Worm (Caenorhabditis elegans) whole organism, L4 larva: ENCODE data around the gene cwp-1.

Source experiments
- F26F4.8 ChIP-seq: fragments of 200-800 bp; sonication (Bioruptor generic); conservative IDR thresholded peaks from 2 replicates; pipeline ENCODE4 v1.3.6; 2022; ENCODE audit warnings: missing genetic modification characterization, missing compliant biosample characterization
- F44E2.7 ChIP-seq: fragments of 200-800 bp; sonication (Bioruptor generic); IDR thresholded peaks from 2 replicates; pipeline ENCODE4 v2.1.2; 2022; ENCODE audit warnings: missing genetic modification characterization, missing compliant biosample characterization
- R02D3.7 ChIP-seq: fragments of 150-350 bp; sonication (generic microtip); optimal IDR thresholded peaks from 3 replicates; lab custom pipeline; 2014; ENCODE audit warnings: missing biosample characterization, missing genetic modification characterization
- T20F7.1 ChIP-seq: fragments of 200-800 bp; sonication (Bioruptor generic); optimal IDR thresholded peaks from 2 replicates; lab custom pipeline; 2018; ENCODE audit warnings: mild to moderate bottlenecking, missing genetic modification characterization, missing compliant biosample characterization
- Y48G9A.11 ChIP-seq: fragments of 200-800 bp; sonication (Bioruptor generic); IDR thresholded peaks from 2 replicates; pipeline ENCODE4 v1.3.6; 2022; ENCODE audit warnings: missing genetic modification reagents, missing genetic modification characterization, missing compliant biosample characterization
- ZK337.2 ChIP-seq: fragments of 200-800 bp; sonication (Bioruptor generic); IDR thresholded peaks from 2 replicates; pipeline ENCODE4 v1.3.6; 2022; ENCODE audit warnings: missing genetic modification reagents, missing genetic modification characterization, missing compliant biosample characterization
- ZK546.5 ChIP-seq, 2 experiments: sonication (generic microtip); optimal IDR thresholded peaks; 2 replicates each; lab custom pipeline; 2017; ENCODE audit warnings: missing biosample characterization in 2 of 2, missing genetic modification characterization in 2 of 2
- aly-2 ChIP-seq: sonication (generic microtip); optimal IDR thresholded peaks from 2 replicates; lab custom pipeline; 2018; ENCODE audit warnings: missing biosample characterization, missing genetic modification characterization
- ama-1 ChIP-seq: fragments of 150-350 bp; optimal IDR thresholded peaks from 2 replicates; lab custom pipeline; 2014; ENCODE audit warnings: inconsistent platforms, mixed read lengths
- ceh-20 ChIP-seq: fragments of 200-800 bp; sonication (Bioruptor generic); IDR thresholded peaks from 2 replicates; pipeline ENCODE4 v1.3.6; 2022; ENCODE audit warnings: missing genetic modification reagents, missing genetic modification characterization, missing compliant biosample characterization
- ceh-32 ChIP-seq: sonication (generic microtip); optimal IDR thresholded peaks from 2 replicates; lab custom pipeline; 2016; ENCODE audit warnings: mild to moderate bottlenecking, missing genetic modification characterization, missing compliant biosample characterization; ENCODE audit not compliant: poor library complexity
- ceh-62 ChIP-seq: sonication (generic microtip); optimal IDR thresholded peaks from 2 replicates; lab custom pipeline; 2017; ENCODE audit warnings: missing biosample characterization, missing genetic modification characterization
- ceh-82 ChIP-seq: sonication (generic microtip); optimal IDR thresholded peaks from 2 replicates; lab custom pipeline; 2017; ENCODE audit warnings: missing biosample characterization, missing genetic modification characterization
- ces-1 ChIP-seq: fragments of 150-350 bp; sonication (generic microtip); optimal IDR thresholded peaks from 4 replicates; lab custom pipeline; 2014; ENCODE audit warnings: missing biosample characterization, missing genetic modification reagents, missing genetic modification characterization
- cey-2 ChIP-seq: sonication (generic microtip); optimal IDR thresholded peaks from 3 replicates; lab custom pipeline; 2017; ENCODE audit warnings: missing genetic modification characterization, mild to moderate bottlenecking, missing compliant biosample characterization, antibody characterized with exemption, borderline replicate concordance; ENCODE audit not compliant: insufficient read depth
- ctbp-1 ChIP-seq: fragments of 200-800 bp; sonication (Bioruptor generic); IDR thresholded peaks from 2 replicates; pipeline ENCODE4 v1.3.6; 2022; ENCODE audit warnings: missing genetic modification reagents, missing genetic modification characterization, missing compliant biosample characterization
- daf-19 ChIP-seq: fragments of 200-800 bp; sonication (Bioruptor generic); conservative IDR thresholded peaks from 2 replicates; pipeline ENCODE4 v1.3.6; 2022; ENCODE audit warnings: missing genetic modification characterization, missing compliant biosample characterization
- daf-8 ChIP-seq: fragments of 200-800 bp; sonication (Bioruptor generic); IDR thresholded peaks from 2 replicates; pipeline ENCODE4 v1.3.6; 2022; ENCODE audit warnings: missing genetic modification characterization, missing compliant biosample characterization
- dmd-6 ChIP-seq: fragments of 200-800 bp; sonication (Bioruptor generic); IDR thresholded peaks from 2 replicates; pipeline ENCODE4 v1.3.6; 2022; ENCODE audit warnings: missing genetic modification reagents, missing genetic modification characterization, missing compliant biosample characterization
- dmd-8 ChIP-seq: fragments of 200-800 bp; sonication (Bioruptor generic); IDR thresholded peaks from 2 replicates; pipeline ENCODE4 v1.3.6; 2022; ENCODE audit warnings: missing genetic modification characterization, missing compliant biosample characterization
- dmd-9 ChIP-seq: fragments of 200-800 bp; sonication (Bioruptor generic); IDR thresholded peaks from 2 replicates; pipeline ENCODE4 v1.3.6; 2022; ENCODE audit warnings: missing genetic modification reagents, missing genetic modification characterization, missing compliant biosample characterization
- egl-27 ChIP-seq: sonication (generic microtip); optimal IDR thresholded peaks from 3 replicates; lab custom pipeline; 2017; ENCODE audit warnings: missing biosample characterization, missing genetic modification reagents, missing genetic modification characterization
- hlh-30 ChIP-seq: sonication (generic microtip); optimal IDR thresholded peaks from 2 replicates; lab custom pipeline; 2017; ENCODE audit warnings: antibody characterized with exemption, mild to moderate bottlenecking, missing genetic modification characterization, missing compliant biosample characterization; ENCODE audit not compliant: insufficient read depth
- lim-7 ChIP-seq: fragments of 200-800 bp; sonication (Bioruptor generic); IDR thresholded peaks from 2 replicates; pipeline ENCODE4 v1.3.6; 2022; ENCODE audit warnings: missing genetic modification characterization, missing compliant biosample characterization
- lin-1 ChIP-seq: fragments of 200-800 bp; sonication (Bioruptor generic); IDR thresholded peaks from 2 replicates; pipeline ENCODE4 v1.3.6; 2022; ENCODE audit warnings: missing genetic modification reagents, missing genetic modification characterization, missing compliant biosample characterization
- lin-13 ChIP-seq: fragments of 150-350 bp; optimal IDR thresholded peaks from 2 replicates; lab custom pipeline; 2014; ENCODE audit warnings: missing biosample characterization, missing genetic modification reagents, missing genetic modification characterization
- lin-39 ChIP-seq: fragments of 150-350 bp; optimal IDR thresholded peaks from 2 replicates; lab custom pipeline; 2014; ENCODE audit warnings: missing biosample characterization, missing genetic modification reagents, missing genetic modification characterization
- lir-3 ChIP-seq: sonication (generic microtip); optimal IDR thresholded peaks from 2 replicates; lab custom pipeline; 2016; ENCODE audit warnings: mild to moderate bottlenecking, missing genetic modification characterization, missing compliant biosample characterization
- madf-5 ChIP-seq, 2 experiments: fragments of 200-800 bp; sonication (Bioruptor generic); IDR thresholded peaks; 2 replicates each; pipeline ENCODE4 v1.3.6; 2022; ENCODE audit warnings: missing compliant biosample characterization in 2 of 2, missing genetic modification characterization in 2 of 2
- mdl-1 ChIP-seq, 2 experiments: fragments of 150-350 bp in 1 of 2; sonication (generic microtip) in 1 of 2; optimal IDR thresholded peaks; 2 replicates each; lab custom pipeline; 2014 to 2017; ENCODE audit warnings: missing biosample characterization in 2 of 2, missing genetic modification characterization in 2 of 2
- mdt-29 ChIP-seq: fragments of 200-800 bp; sonication (Bioruptor generic); IDR thresholded peaks from 2 replicates; pipeline ENCODE4 v1.3.6; 2022; ENCODE audit warnings: missing genetic modification reagents, missing genetic modification characterization, missing compliant biosample characterization
- mes-2 ChIP-seq: sonication (generic microtip); optimal IDR thresholded peaks from 2 replicates; lab custom pipeline; 2016; ENCODE audit warnings: missing genotype, mild to moderate bottlenecking, missing genetic modification characterization, missing compliant biosample characterization; ENCODE audit not compliant: poor library complexity, severe bottlenecking
- mxl-3 ChIP-seq: fragments of 200-800 bp; sonication (Bioruptor generic); optimal IDR thresholded peaks from 2 replicates; lab custom pipeline; 2018; ENCODE audit warnings: mild to moderate bottlenecking, missing genetic modification characterization, missing compliant biosample characterization
- nhr-10 ChIP-seq: fragments of 150-350 bp; optimal IDR thresholded peaks from 2 replicates; lab custom pipeline; 2014; ENCODE audit warnings: missing biosample characterization, missing genetic modification characterization
- nhr-102 ChIP-seq: sonication (generic microtip); optimal IDR thresholded peaks from 2 replicates; lab custom pipeline; 2016; ENCODE audit warnings: mild to moderate bottlenecking, missing genetic modification characterization, moderate library complexity, missing compliant biosample characterization
- nhr-11 ChIP-seq: fragments of 150-350 bp; optimal IDR thresholded peaks from 2 replicates; lab custom pipeline; 2014; ENCODE audit warnings: missing biosample characterization, missing genetic modification characterization
- nhr-237 ChIP-seq: sonication (generic microtip); optimal IDR thresholded peaks from 2 replicates; lab custom pipeline; 2017; ENCODE audit warnings: missing biosample characterization, missing genetic modification characterization
- nhr-28 ChIP-seq: fragments of 150-350 bp; optimal IDR thresholded peaks from 2 replicates; lab custom pipeline; 2014; ENCODE audit warnings: missing biosample characterization, missing genetic modification characterization
- nhr-41 ChIP-seq: fragments of 200-800 bp; sonication (Bioruptor generic); IDR thresholded peaks from 2 replicates; pipeline ENCODE4 v1.3.6; 2022; ENCODE audit warnings: missing genetic modification reagents, missing genetic modification characterization, missing compliant biosample characterization
- nhr-42 ChIP-seq: fragments of 200-800 bp; sonication (Bioruptor generic); IDR thresholded peaks from 2 replicates; pipeline ENCODE4 v1.3.6; 2022; ENCODE audit warnings: missing genetic modification characterization, missing compliant biosample characterization
- nhr-48 ChIP-seq: sonication (generic microtip); optimal IDR thresholded peaks from 2 replicates; lab custom pipeline; 2016; ENCODE audit warnings: mild to moderate bottlenecking, missing genetic modification characterization, missing compliant biosample characterization
- nhr-77 ChIP-seq: fragments of 150-350 bp; optimal IDR thresholded peaks from 2 replicates; lab custom pipeline; 2014; ENCODE audit warnings: missing biosample characterization, missing genetic modification characterization
- set-16 ChIP-seq: fragments of 200-800 bp; sonication (Bioruptor generic); IDR thresholded peaks from 2 replicates; pipeline ENCODE4 v1.3.6; 2022; ENCODE audit warnings: missing genetic modification reagents, missing genetic modification characterization, missing compliant biosample characterization
- snpc-4 ChIP-seq: fragments of 150-350 bp; optimal IDR thresholded peaks from 2 replicates; lab custom pipeline; 2014; ENCODE audit warnings: missing biosample characterization, missing genetic modification characterization
- spr-1 ChIP-seq: sonication (generic microtip); optimal IDR thresholded peaks from 2 replicates; lab custom pipeline; 2016; ENCODE audit warnings: mild to moderate bottlenecking, missing genetic modification characterization, missing compliant biosample characterization
- tra-1 ChIP-seq: fragments of 200-800 bp; sonication (Bioruptor generic); IDR thresholded peaks from 2 replicates; pipeline ENCODE4 v1.3.6; 2022; ENCODE audit warnings: missing genetic modification reagents, missing genetic modification characterization, missing compliant biosample characterization
- unc-130 ChIP-seq: sonication (generic microtip); optimal IDR thresholded peaks from 2 replicates; lab custom pipeline; 2016; ENCODE audit warnings: missing genetic modification reagents, missing genetic modification characterization, missing compliant biosample characterization
- zag-1 ChIP-seq: fragments of 150-350 bp; optimal IDR thresholded peaks from 2 replicates; lab custom pipeline; 2014; ENCODE audit warnings: missing biosample characterization, missing genetic modification characterization
- zfp-2 ChIP-seq: sonication (generic microtip); optimal IDR thresholded peaks from 2 replicates; lab custom pipeline; 2016; ENCODE audit warnings: mild to moderate bottlenecking, missing genetic modification characterization, missing compliant biosample characterization
- ztf-11 ChIP-seq: fragments of 150-350 bp; optimal IDR thresholded peaks from 2 replicates; lab custom pipeline; 2014; ENCODE audit warnings: missing biosample characterization, missing genetic modification characterization

cwp-1 gene

DNA sequence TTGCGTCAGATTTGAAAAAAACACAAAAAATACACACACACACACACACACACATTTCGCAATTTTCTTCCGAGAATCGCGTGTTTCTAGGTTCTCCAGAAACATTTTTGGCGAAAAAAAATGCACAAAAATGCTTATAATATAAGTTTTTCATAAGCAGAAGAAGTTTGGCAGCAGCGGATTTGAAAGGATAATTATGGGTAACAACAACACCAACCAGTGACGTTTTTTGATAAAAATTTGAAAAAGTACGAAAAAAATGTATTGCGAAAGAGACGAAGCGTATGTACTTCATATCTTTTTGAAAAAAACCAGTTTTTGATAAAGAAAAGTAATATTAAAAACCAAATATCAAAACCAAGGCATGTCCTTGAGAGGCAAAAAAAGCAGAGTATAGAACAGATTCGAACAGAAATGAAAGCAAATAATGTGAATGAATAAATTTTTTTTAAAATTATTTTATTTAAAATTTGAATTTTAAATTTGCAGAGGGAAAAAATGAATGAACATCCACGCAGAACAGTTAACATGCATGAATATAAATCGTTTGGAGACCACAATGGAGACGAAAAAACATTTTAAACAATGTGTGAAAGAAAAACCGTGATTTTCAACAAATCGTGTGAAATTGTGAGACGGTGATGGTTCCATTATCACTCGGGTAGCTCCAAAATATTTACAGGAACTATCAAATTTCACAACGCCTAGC is 17.2 kb downstream of the cwp-1 start (continued):
- TF ChIP-seq zfp-2 (tag; lab: Kevin White, UChicago), result no peak
- TF ChIP-seq lin-1 (GFP tag; lab: Robert Waterston, UW), result peak; percentile 30; the same call in 1 of the 2 replicates
- no peak for TF ChIP-seq aly-2
- TF ChIP-seq snpc-4 (tag; lab: Kevin White, UChicago), result no peak
- peak; percentile 34 for TF ChIP-seq spr-1 (tag; lab: Kevin White, UChicago)
- no peak for TF ChIP-seq ces-1 (GFP tag; lab: Kevin White, UChicago)
- peak; percentile 54 for TF ChIP-seq ama-1 (lab: Kevin White, UChicago)
- peak; percentile 47 for TF ChIP-seq ctbp-1 (GFP tag; lab: Robert Waterston, UW)
- TF ChIP-seq nhr-102 (tag; lab: Kevin White, UChicago), result peak; percentile 69
- peak; percentile 4 for TF ChIP-seq nhr-28 (tag; lab: Kevin White, UChicago)
- no peak; the same call in 1 of the 2 replicates for TF ChIP-seq tra-1 (GFP tag; lab: Robert Waterston, UW)
- peak; percentile 69; the same call in 1 of the 2 replicates for TF ChIP-seq lim-7
- TF ChIP-seq nhr-11 (tag; lab: Kevin White, UChicago), result no peak
- TF ChIP-seq T20F7.1 (GFP tag; lab: Kevin White, UChicago), result peak; percentile 77
- no peak for TF ChIP-seq ztf-11 (tag; lab: Kevin White, UChicago)
- TF ChIP-seq ZK546.5 (tag; optimal IDR thresholded peaks at IDR 0.05; lab: Kevin White, UChicago), result no peak
- no peak for TF ChIP-seq cey-2 (tag; lab: Kevin White, UChicago)
- TF ChIP-seq F26F4.8 (GFP tag; lab: Robert Waterston, UW), result no peak
- no peak for TF ChIP-seq zag-1
- TF ChIP-seq lir-3 (tag; lab: Kevin White, UChicago), result peak; percentile 10
- no peak for TF ChIP-seq ceh-20
- peak; percentile 67; the same call in 1 of the 2 replicates for TF ChIP-seq mdt-29
- peak; percentile 47; the same call in 1 of the 2 replicates for TF ChIP-seq nhr-42 (GFP tag; lab: Robert Waterston, UW)
- peak; percentile 18 for TF ChIP-seq mxl-3 (GFP tag; lab: Kevin White, UChicago)
- TF ChIP-seq nhr-10 (tag; lab: Kevin White, UChicago), result no peak
- no peak for TF ChIP-seq F44E2.7 (GFP tag; lab: Robert Waterston, UW)
- TF ChIP-seq lin-39, result no peak
- TF ChIP-seq daf-8 (GFP tag; lab: Robert Waterston, UW), result no peak
- no peak for TF ChIP-seq unc-130
- TF ChIP-seq mdl-1 (tag; optimal IDR thresholded peaks at IDR 0.05; lab: Kevin White, UChicago), result no peak
- TF ChIP-seq R02D3.7 (tag; lab: Kevin White, UChicago), result no peak
- 0 out of 2 replicates have a peak, but pooled peaks have one; percentile 24 for TF ChIP-seq Y48G9A.11 (GFP tag; lab: Robert Waterston, UW)
- TF ChIP-seq ZK337.2 (GFP tag; lab: Robert Waterston, UW), result 0 out of 2 replicates have a peak, but pooled peaks have one; percentile 58
- TF ChIP-seq hlh-30 (tag; lab: Kevin White, UChicago), result peak; percentile 34
- peak; percentile 0 for TF ChIP-seq nhr-48 (tag; lab: Kevin White, UChicago)
- no peak for TF ChIP-seq nhr-237 (tag; lab: Kevin White, UChicago)
- TF ChIP-seq mes-2 (tag; lab: Kevin White, UChicago), result peak; percentile 9
- no peak for TF ChIP-seq set-16
- TF ChIP-seq ceh-32 (tag; lab: Kevin White, UChicago), result no peak
- no peak for TF ChIP-seq ceh-82 (tag; lab: Kevin White, UChicago)
- TF ChIP-seq daf-19 (GFP tag; lab: Robert Waterston, UW), result peak; percentile 30; the same call in 1 of the 2 replicates
- peak; percentile 8; the same call in 1 of the 2 replicates for TF ChIP-seq dmd-6 (GFP tag; lab: Robert Waterston, UW)
- peak in 1 of 2 experiments; percentile 17; a peak in 1 of 4 replicates for TF ChIP-seq madf-5 (GFP tag; IDR thresholded peaks at IDR 0.05; lab: Robert Waterston, UW)
- peak; percentile 34 for TF ChIP-seq lin-13 (GFP tag; lab: Kevin White, UChicago)
- TF ChIP-seq egl-27 (tag; lab: Kevin White, UChicago), result no peak
- TF ChIP-seq nhr-41 (GFP tag; lab: Robert Waterston, UW), result no peak
- TF ChIP-seq dmd-9 (GFP tag; lab: Robert Waterston, UW), result no peak
- no peak for TF ChIP-seq nhr-77 (tag; lab: Kevin White, UChicago)
- TF ChIP-seq dmd-8 (GFP tag; lab: Robert Waterston, UW), result peak; percentile 19; the same call in 1 of the 2 replicates
- no peak for TF ChIP-seq ceh-62 (tag; lab: Kevin White, UChicago)
